Worm (Caenorhabditis elegans): Measurements from ENCODE around the gene C49C3.15.

DNA sequence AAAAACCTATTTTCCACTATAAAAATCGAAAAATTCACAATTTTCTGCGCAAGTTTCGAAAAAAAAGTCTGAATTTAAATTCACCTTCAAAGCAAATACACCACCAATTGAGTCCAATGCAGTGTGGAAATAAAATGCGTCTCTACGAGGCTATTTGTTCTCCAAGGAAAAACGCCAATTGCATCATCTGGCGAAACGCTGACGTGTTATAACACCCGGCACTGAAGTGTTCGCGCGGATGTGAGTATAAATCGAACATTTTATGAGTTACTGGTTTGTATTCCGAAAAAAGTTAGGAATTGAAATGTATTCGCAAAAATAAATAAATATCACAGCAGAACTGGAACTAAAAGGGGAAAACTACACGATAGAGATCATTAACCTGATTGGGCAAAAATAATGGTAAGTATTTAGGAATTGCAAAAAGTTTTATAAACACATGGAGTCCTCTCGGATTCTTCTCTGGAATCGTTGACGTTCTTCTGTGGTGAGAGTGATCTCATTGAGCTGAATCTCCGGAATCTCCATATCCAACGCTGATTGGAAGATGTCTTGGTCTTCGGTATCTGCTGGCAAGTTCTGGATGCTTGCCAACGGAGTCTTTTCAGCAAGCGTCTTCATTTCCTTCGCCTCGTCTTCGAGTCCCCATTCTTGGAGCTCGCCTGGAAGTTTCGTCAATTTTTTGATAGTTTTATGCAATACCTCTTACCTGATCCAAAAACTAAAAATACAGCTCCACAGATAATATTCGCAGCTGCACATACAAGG lies 45.9 kb upstream of the C49C3.15 start, which contains the start of gene zipt-7.1:
- TF ChIP-seq unc-55 (GFP tag; optimal IDR thresholded peaks at IDR 0.05) (no peak), npax-4 (tag; optimal IDR thresholded peaks at IDR 0.05) (no peak), pax-1 (tag; optimal IDR thresholded peaks at IDR 0.05) (no peak)

All from whole organism, late embryonic.